Fruit fly (Drosophila melanogaster): Measurements from ENCODE around the gene Pglym78.
A peak's percentile ranks its signal among the peaks of the same experiment; 100 is the strongest.

Pglym78 gene

DNA sequence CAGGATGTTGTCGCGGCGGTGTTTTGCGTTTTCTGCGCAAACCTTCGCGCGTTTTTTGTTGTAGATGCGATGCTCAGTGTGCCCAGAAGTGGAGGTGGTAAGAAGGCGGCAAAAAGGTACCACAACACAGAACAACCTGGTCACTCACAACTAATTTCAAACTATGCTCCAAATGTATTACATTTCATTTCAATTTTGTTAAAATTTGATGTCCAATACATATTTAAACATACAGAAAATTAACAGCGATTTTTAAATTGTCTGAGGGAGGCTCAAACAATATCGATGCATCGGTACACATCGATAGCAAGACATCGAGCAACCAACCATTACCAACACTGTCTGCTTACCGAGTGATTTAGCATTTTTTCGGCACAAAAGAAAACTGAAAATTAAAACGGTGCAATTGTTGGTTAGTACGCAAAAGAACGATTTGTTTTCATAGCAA lies 5.2 kb downstream of the Pglym78 start, which contains the start of the genes Slbp and Rpn2 (continued):
- TF ChIP-seq CG10366 (GFP tag; IDR thresholded peaks at IDR 0.05) = no peak
- TF ChIP-seq CG10654 (GFP tag; optimal IDR thresholded peaks at IDR 0.05) = no peak
- TF ChIP-seq twi (tag; optimal IDR thresholded peaks at IDR 0.05) = no peak
- TF ChIP-seq Fer1 (GFP tag; optimal IDR thresholded peaks at IDR 0.05) = peak; percentile 68
- no peak for TF ChIP-seq jigr1 (GFP tag; IDR thresholded peaks at IDR 0.05)
- no peak for TF ChIP-seq CG14667 (GFP tag; IDR thresholded peaks at IDR 0.05)
- TF ChIP-seq lilli (GFP tag; optimal IDR thresholded peaks at IDR 0.05) = peak; percentile 70
- no peak for TF ChIP-seq Trl (optimal IDR thresholded peaks at IDR 0.05)
- TF ChIP-seq Trl (GFP tag; optimal IDR thresholded peaks at IDR 0.05) = peak; percentile 42
- TF ChIP-seq CG17361 (GFP tag; IDR thresholded peaks at IDR 0.05) = no peak
- peak; percentile 42 for TF ChIP-seq sug (tag; optimal IDR thresholded peaks at IDR 0.05)
- TF ChIP-seq CG4820 (GFP tag; optimal IDR thresholded peaks at IDR 0.05) = peak; percentile 10
- no peak for TF ChIP-seq Mrtf (GFP tag; IDR thresholded peaks at IDR 0.05)
- peak; percentile 45 for TF ChIP-seq Dip3 (GFP tag; optimal IDR thresholded peaks at IDR 0.05)
- peak; percentile 87 for TF ChIP-seq vnd (GFP tag; IDR thresholded peaks at IDR 0.05; ENCODE audit: partially characterized antibody)
- TF ChIP-seq ci (GFP tag; IDR thresholded peaks at IDR 0.05) = 0 out of 3 replicates have a peak, but pooled peaks have one; percentile 52
- TF ChIP-seq Rfx (GFP tag; IDR thresholded peaks at IDR 0.05) = peak; percentile 63
- peak; percentile 1 for TF ChIP-seq HHEX (GFP tag; optimal IDR thresholded peaks at IDR 0.05)
- TF ChIP-seq CG1024 (GFP tag; IDR thresholded peaks at IDR 0.05) = no peak
- peak; percentile 90 for TF ChIP-seq CG15479 (GFP tag; optimal IDR thresholded peaks at IDR 0.05)
- TF ChIP-seq luna (GFP tag; optimal IDR thresholded peaks at IDR 0.05) = no peak
- TF ChIP-seq Atf6 (GFP tag; IDR thresholded peaks at IDR 0.05) = no peak
- no peak for TF ChIP-seq CG17328 (GFP tag; IDR thresholded peaks at IDR 0.05)
- TF ChIP-seq gsb-n (tag; optimal IDR thresholded peaks at IDR 0.05) = no peak
- no peak for TF ChIP-seq ac (GFP tag; optimal IDR thresholded peaks at IDR 0.05)
- TF ChIP-seq CG2116 (GFP tag; optimal IDR thresholded peaks at IDR 0.05) = peak; percentile 95
- TF ChIP-seq CG10543 (GFP tag; optimal IDR thresholded peaks at IDR 0.05) = peak; percentile 21
- no peak for TF ChIP-seq prd (optimal IDR thresholded peaks at IDR 0.05)
- TF ChIP-seq prd (GFP tag; IDR thresholded peaks at IDR 0.05) = 0 out of 3 replicates have a peak, but pooled peaks have one; percentile 15
- TF ChIP-seq CG2875 (GFP tag; optimal IDR thresholded peaks at IDR 0.05) = no peak
- no peak for TF ChIP-seq pros (GFP tag; optimal IDR thresholded peaks at IDR 0.05)
- no peak for TF ChIP-seq ttk (GFP tag; IDR thresholded peaks at IDR 0.05)
- peak; percentile 88 for TF ChIP-seq YL-1 (GFP tag; optimal IDR thresholded peaks at IDR 0.05)
- TF ChIP-seq fru (optimal IDR thresholded peaks at IDR 0.05) = no peak
- peak; percentile 50 for TF ChIP-seq CoRest (tag; optimal IDR thresholded peaks at IDR 0.05)
- TF ChIP-seq kay (GFP tag; optimal IDR thresholded peaks at IDR 0.05) = no peak
- no peak for TF ChIP-seq HLH3B (GFP tag; IDR thresholded peaks at IDR 0.05)
- no peak for TF ChIP-seq Optix (GFP tag; IDR thresholded peaks at IDR 0.05)
- TF ChIP-seq gce (GFP tag; IDR thresholded peaks at IDR 0.05) = no peak
- TF ChIP-seq CG6683 (GFP tag; optimal IDR thresholded peaks at IDR 0.05) = peak; percentile 37
- TF ChIP-seq fd64A (GFP tag; optimal IDR thresholded peaks at IDR 0.05) = no peak
- no peak for TF ChIP-seq cad (GFP tag; optimal IDR thresholded peaks at IDR 0.05)
- no peak for TF ChIP-seq br (optimal IDR thresholded peaks at IDR 0.05)
- TF ChIP-seq Lhr (GFP tag; optimal IDR thresholded peaks at IDR 0.05) = peak; percentile 41
- TF ChIP-seq Nf-YA (GFP tag; IDR thresholded peaks at IDR 0.05) = no peak
- TF ChIP-seq tll (GFP tag; optimal IDR thresholded peaks at IDR 0.05) = no peak
- no peak for TF ChIP-seq danr (GFP tag; IDR thresholded peaks at IDR 0.05)
- no peak for TF ChIP-seq eve (GFP tag; optimal IDR thresholded peaks at IDR 0.05)
- no peak for TF ChIP-seq yki (optimal IDR thresholded peaks at IDR 0.05)
- TF ChIP-seq dpn (GFP tag; optimal IDR thresholded peaks at IDR 0.05) = peak; percentile 40 to 58
- no peak for TF ChIP-seq schlank (tag; optimal IDR thresholded peaks at IDR 0.05)
- TF ChIP-seq HmgD (GFP tag; optimal IDR thresholded peaks at IDR 0.05) = peak; percentile 62
- peak; percentile 74 for TF ChIP-seq ewg (GFP tag; optimal IDR thresholded peaks at IDR 0.05)
- no peak for TF ChIP-seq CG10462 (GFP tag; optimal IDR thresholded peaks at IDR 0.05)

All from whole organism, embryonic.